Worm (Caenorhabditis elegans): ENCODE data around the gene K02C4.2.

DNA sequence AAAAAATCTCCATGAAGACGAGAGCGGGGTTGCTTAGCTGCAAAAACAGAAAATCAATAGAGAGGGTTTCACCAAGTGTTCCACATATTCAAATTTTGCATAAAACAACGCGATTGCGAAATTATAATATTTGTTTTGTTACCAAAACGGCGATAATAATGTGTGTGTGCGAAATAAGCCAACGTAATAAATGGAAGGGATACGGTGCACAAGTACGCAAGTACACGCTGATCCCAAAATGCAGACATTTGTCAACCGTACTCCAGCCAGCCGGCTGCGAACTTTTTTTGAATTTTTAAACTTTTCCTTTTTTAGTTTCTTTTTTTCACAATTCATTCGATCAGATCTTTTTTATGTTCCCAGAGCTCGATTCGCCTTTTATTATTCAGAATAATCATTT is 49.3 kb downstream of the K02C4.2 start, which contains the start of gene ire-1:
- no peak for TF ChIP-seq ama-1 (optimal IDR thresholded peaks at IDR 0.05)
- no peak for TF ChIP-seq sea-1 (GFP tag; conservative IDR thresholded peaks at IDR 0.05)
- no peak for TF ChIP-seq B0310.2 (tag; optimal IDR thresholded peaks at IDR 0.05)
- no peak for TF ChIP-seq ets-7 (tag; optimal IDR thresholded peaks at IDR 0.05)
- TF ChIP-seq flt-1 (GFP tag; IDR thresholded peaks at IDR 0.05) = no peak
- no peak for TF ChIP-seq ceh-13 (GFP tag; optimal IDR thresholded peaks at IDR 0.05)
- no peak for TF ChIP-seq F13C5.2 (tag; optimal IDR thresholded peaks at IDR 0.05)
- TF ChIP-seq tbx-11 (GFP tag; IDR thresholded peaks at IDR 0.05) = no peak
- TF ChIP-seq hmg-4 (GFP tag; optimal IDR thresholded peaks at IDR 0.05) = no peak
- TF ChIP-seq tra-4 (tag; optimal IDR thresholded peaks at IDR 0.05) = no peak
- no peak for TF ChIP-seq tbx-37 (GFP tag; conservative IDR thresholded peaks at IDR 0.05)

All from whole organism, early embryonic.